Fruit fly (Drosophila melanogaster): ENCODE measurements around the gene CG17597.
A peak's percentile ranks its signal among the peaks of the same experiment; 100 is the strongest.

Gene CG17597

dm6 chr2L:18830587-18831528, at the start of gene CG17597, which contains the start of gene ScpX:
TSS of gene CG17597 (minus strand) at chr2L:18831153.
TSS of gene ScpX (plus strand) at chr2L:18831229.
- no peak for TF ChIP-seq CG8359 (GFP tag; optimal IDR thresholded peaks at IDR 0.05; ENCODE audit: borderline replicate concordance)
- peak; percentile 69 for TF ChIP-seq Abd-B (GFP tag; optimal IDR thresholded peaks at IDR 0.05)
- peak; percentile 60 for TF ChIP-seq Dip3 (GFP tag; optimal IDR thresholded peaks at IDR 0.05)
- peak; percentile 36 for TF ChIP-seq pho (GFP tag; optimal IDR thresholded peaks at IDR 0.05)
- peak; percentile 72 for TF ChIP-seq chn (GFP tag; optimal IDR thresholded peaks at IDR 0.05)
- TF ChIP-seq CG14965 (GFP tag; optimal IDR thresholded peaks at IDR 0.05; ENCODE audit: borderline replicate concordance): no peak
- TF ChIP-seq cad (GFP tag; optimal IDR thresholded peaks at IDR 0.05): peak; percentile 82
- peak; percentile 58 for TF ChIP-seq Oli (tag; optimal IDR thresholded peaks at IDR 0.05)
- peak; percentile 69 for TF ChIP-seq Lhr (GFP tag; optimal IDR thresholded peaks at IDR 0.05)
- TF ChIP-seq hbn (GFP tag; IDR thresholded peaks at IDR 0.05; ENCODE audit: partially characterized antibody): peak; percentile 76
- peak; percentile 16 for TF ChIP-seq CrebB (tag; optimal IDR thresholded peaks at IDR 0.05)
- TF ChIP-seq CG11560 (tag; IDR thresholded peaks at IDR 0.05): peak; percentile 82
- TF ChIP-seq CG17912 (GFP tag; optimal IDR thresholded peaks at IDR 0.05): no peak
- peak; percentile 60 for TF ChIP-seq CG10147 (GFP tag; optimal IDR thresholded peaks at IDR 0.05)
- TF ChIP-seq Rfx (GFP tag; IDR thresholded peaks at IDR 0.05): peak; percentile 57
- TF ChIP-seq Nf-YA (GFP tag; IDR thresholded peaks at IDR 0.05): no peak
- no peak for TF ChIP-seq psq (GFP tag; optimal IDR thresholded peaks at IDR 0.05)
- TF ChIP-seq Adf1 (GFP tag; IDR thresholded peaks at IDR 0.05): peak; percentile 31; the same call in 1 of the 2 replicates
- TF ChIP-seq E2f1 (GFP tag; IDR thresholded peaks at IDR 0.05): peak; percentile 9; the same call in 1 of the 2 replicates
- TF ChIP-seq CG1529 (GFP tag; optimal IDR thresholded peaks at IDR 0.05): no peak
- no peak for TF ChIP-seq CG31365 (tag; optimal IDR thresholded peaks at IDR 0.05)
- TF ChIP-seq NfI (GFP tag; optimal IDR thresholded peaks at IDR 0.05): peak; percentile 52
- TF ChIP-seq ewg (GFP tag; optimal IDR thresholded peaks at IDR 0.05): peak; percentile 44
- TF ChIP-seq knrl (GFP tag; IDR thresholded peaks at IDR 0.05; ENCODE audit: partially characterized antibody): peak; percentile 76
- no peak for TF ChIP-seq CG4360 (GFP tag; IDR thresholded peaks at IDR 0.05)
- no peak for TF ChIP-seq schlank (tag; optimal IDR thresholded peaks at IDR 0.05)
- TF ChIP-seq CG1603 (tag; optimal IDR thresholded peaks at IDR 0.05): peak; percentile 45
- TF ChIP-seq CG18764 (GFP tag; optimal IDR thresholded peaks at IDR 0.05): peak; percentile 38
- TF ChIP-seq tap (tag; optimal IDR thresholded peaks at IDR 0.05): no peak
- peak; percentile 31 for TF ChIP-seq CG16863 (GFP tag; optimal IDR thresholded peaks at IDR 0.05)
- peak; percentile 59 for TF ChIP-seq oc (tag; optimal IDR thresholded peaks at IDR 0.05)
- TF ChIP-seq org-1 (GFP tag; optimal IDR thresholded peaks at IDR 0.05): no peak
- TF ChIP-seq CG4404 (GFP tag; IDR thresholded peaks at IDR 0.05): peak; percentile 35; the same call in 1 of the 2 replicates
- peak; percentile 27 for TF ChIP-seq Nf-YB (GFP tag; optimal IDR thresholded peaks at IDR 0.05)
- TF ChIP-seq h (optimal IDR thresholded peaks at IDR 0.05): no peak
- peak; percentile 72 for TF ChIP-seq ind (GFP tag; optimal IDR thresholded peaks at IDR 0.05)
- TF ChIP-seq CG4424 (GFP tag; optimal IDR thresholded peaks at IDR 0.05): peak; percentile 71
- peak; percentile 56 for TF ChIP-seq CG9437 (GFP tag; optimal IDR thresholded peaks at IDR 0.05)
- TF ChIP-seq chinmo (GFP tag; IDR thresholded peaks at IDR 0.05; ENCODE audit: partially characterized antibody): peak; percentile 90; the same call in 3 of the 4 replicates
- TF ChIP-seq crol (GFP tag; IDR thresholded peaks at IDR 0.05): no peak
- TF ChIP-seq D19B (GFP tag; optimal IDR thresholded peaks at IDR 0.05): peak; percentile 44
- peak; percentile 59 for TF ChIP-seq bab2 (GFP tag; optimal IDR thresholded peaks at IDR 0.05)
- no peak for TF ChIP-seq CG12236 (GFP tag; optimal IDR thresholded peaks at IDR 0.05)
- peak; percentile 39 for TF ChIP-seq CG10979 (tag; optimal IDR thresholded peaks at IDR 0.05)
- peak; percentile 99 for TF ChIP-seq kah (GFP tag; optimal IDR thresholded peaks at IDR 0.05)
- peak; percentile 88 for TF ChIP-seq grn (GFP tag; optimal IDR thresholded peaks at IDR 0.05)
- peak; percentile 51 for TF ChIP-seq Ada2b (GFP tag; IDR thresholded peaks at IDR 0.05)
- TF ChIP-seq nerfin-1 (tag; optimal IDR thresholded peaks at IDR 0.05): peak; percentile 11
- TF ChIP-seq CG43689 (GFP tag; IDR thresholded peaks at IDR 0.05): no peak

Data from whole organism, embryonic.